Worm (Caenorhabditis elegans) whole organism, mixed stage, embryonic: ENCODE results near the gene sqv-4.

ENCODE experiments used
- M03D4.4 ChIP-seq: sonication (generic microtip); optimal IDR thresholded peaks from 2 replicates; lab custom pipeline; 2017; ENCODE audit warnings: mild to moderate bottlenecking, missing genetic modification characterization, missing compliant biosample characterization
- bed-3 ChIP-seq: fragments of 200-800 bp; sonication (Bioruptor generic); optimal IDR thresholded peaks from 3 replicates; lab custom pipeline; 2018; ENCODE audit warnings: mild to moderate bottlenecking, missing genetic modification characterization, moderate library complexity, missing compliant biosample characterization
- blmp-1 ChIP-seq: fragments of 150-350 bp; optimal IDR thresholded peaks from 2 replicates; lab custom pipeline; 2014; ENCODE audit warnings: missing biosample characterization, missing genetic modification characterization
- ceh-39 ChIP-seq: fragments of 150-350 bp; optimal IDR thresholded peaks from 2 replicates; lab custom pipeline; 2014; ENCODE audit warnings: missing biosample characterization, missing genetic modification characterization
- ceh-43 ChIP-seq: fragments of 200-800 bp; sonication (Bioruptor generic); optimal IDR thresholded peaks from 2 replicates; lab custom pipeline; 2018; ENCODE audit warnings: mild to moderate bottlenecking, missing genetic modification characterization, moderate library complexity, missing compliant biosample characterization
- ces-1 ChIP-seq: fragments of 150-350 bp; optimal IDR thresholded peaks from 2 replicates; lab custom pipeline; 2014; ENCODE audit warnings: missing biosample characterization, missing genetic modification reagents, missing genetic modification characterization
- drap-1 ChIP-seq: fragments of 200-800 bp; sonication (Bioruptor generic); optimal IDR thresholded peaks from 3 replicates; lab custom pipeline; 2018; ENCODE audit warnings: mild to moderate bottlenecking, missing genetic modification characterization, missing compliant biosample characterization
- elt-1 ChIP-seq: sonication (generic microtip); optimal IDR thresholded peaks from 2 replicates; lab custom pipeline; 2017; ENCODE audit warnings: missing genetic modification characterization, mild to moderate bottlenecking, missing compliant biosample characterization, antibody characterized with exemption, moderate library complexity, borderline replicate concordance; ENCODE audit not compliant: insufficient read depth
- elt-3 ChIP-seq: fragments of 150-350 bp; optimal IDR thresholded peaks from 2 replicates; lab custom pipeline; 2014; ENCODE audit warnings: missing biosample characterization, missing genetic modification characterization
- flh-1 ChIP-seq: fragments of 200-800 bp; sonication (Bioruptor generic); optimal IDR thresholded peaks from 2 replicates; lab custom pipeline; 2018; ENCODE audit warnings: mild to moderate bottlenecking, missing genetic modification characterization, moderate library complexity, missing compliant biosample characterization
- ham-2 ChIP-seq: fragments of 200-800 bp; sonication (Bioruptor generic); optimal IDR thresholded peaks from 2 replicates; lab custom pipeline; 2018; ENCODE audit warnings: mild to moderate bottlenecking, missing genetic modification characterization, missing compliant biosample characterization
- hlh-1 ChIP-seq: fragments of 150-350 bp; optimal IDR thresholded peaks from 2 replicates; lab custom pipeline; 2014; ENCODE audit warnings: missing biosample characterization, missing genetic modification reagents, missing genetic modification characterization
- lin-13 ChIP-seq: fragments of 150-350 bp; optimal IDR thresholded peaks from 2 replicates; lab custom pipeline; 2014; ENCODE audit warnings: missing biosample characterization, missing genetic modification characterization
- lin-32 ChIP-seq: fragments of 200-800 bp; sonication (Bioruptor generic); optimal IDR thresholded peaks from 2 replicates; lab custom pipeline; 2018; ENCODE audit warnings: mild to moderate bottlenecking, missing genetic modification characterization, missing compliant biosample characterization
- lsy-2 ChIP-seq: fragments of 150-350 bp; optimal IDR thresholded peaks from 2 replicates; lab custom pipeline; 2014; ENCODE audit warnings: missing biosample characterization, missing genetic modification characterization
- mab-5 ChIP-seq: fragments of 150-350 bp; optimal IDR thresholded peaks from 2 replicates; lab custom pipeline; 2014; ENCODE audit warnings: missing biosample characterization, missing genetic modification characterization
- mep-1 ChIP-seq: fragments of 150-350 bp; optimal IDR thresholded peaks from 2 replicates; lab custom pipeline; 2017; ENCODE audit warnings: missing biosample characterization, missing genetic modification reagents, missing genetic modification characterization, inconsistent platforms
- mls-2 ChIP-seq: sonication (generic microtip); optimal IDR thresholded peaks from 2 replicates; lab custom pipeline; 2016; ENCODE audit warnings: mild to moderate bottlenecking, missing genetic modification characterization, moderate library complexity, missing compliant biosample characterization
- nhr-12 ChIP-seq: fragments of 150-350 bp; optimal IDR thresholded peaks from 2 replicates; lab custom pipeline; 2014; ENCODE audit warnings: missing biosample characterization, missing genetic modification characterization
- nhr-2 ChIP-seq: fragments of 150-350 bp; optimal IDR thresholded peaks from 2 replicates; lab custom pipeline; 2014; ENCODE audit warnings: missing biosample characterization, missing genetic modification characterization
- nhr-237 ChIP-seq: fragments of 150-350 bp; optimal IDR thresholded peaks from 2 replicates; lab custom pipeline; 2014; ENCODE audit warnings: missing biosample characterization, missing genetic modification characterization
- nhr-28 ChIP-seq: fragments of 150-350 bp; optimal IDR thresholded peaks from 2 replicates; lab custom pipeline; 2014; ENCODE audit warnings: missing biosample characterization, missing genetic modification characterization
- nhr-76 ChIP-seq: sonication (generic microtip); optimal IDR thresholded peaks from 2 replicates; lab custom pipeline; 2017; ENCODE audit warnings: missing biosample characterization, missing genetic modification characterization
- pha-4 ChIP-seq: fragments of 150-350 bp; optimal IDR thresholded peaks from 2 replicates; lab custom pipeline; 2018; ENCODE audit warnings: missing biosample characterization, missing genetic modification reagents, missing genetic modification characterization
- sem-2 ChIP-seq: fragments of 200-800 bp; sonication (Bioruptor generic); optimal IDR thresholded peaks from 2 replicates; lab custom pipeline; 2018; ENCODE audit warnings: mild to moderate bottlenecking, missing genetic modification characterization, missing compliant biosample characterization
- snpc-4 ChIP-seq: fragments of 150-350 bp; optimal IDR thresholded peaks from 2 replicates; lab custom pipeline; 2014; ENCODE audit warnings: missing biosample characterization, missing genetic modification characterization
- sptf-1 ChIP-seq: sonication (generic microtip); optimal IDR thresholded peaks from 2 replicates; lab custom pipeline; 2017; ENCODE audit warnings: mild to moderate bottlenecking, missing genetic modification characterization, moderate library complexity, missing compliant biosample characterization
- tbx-8 ChIP-seq: fragments of 200-800 bp; sonication (Bioruptor generic); optimal IDR thresholded peaks from 2 replicates; lab custom pipeline; 2018; ENCODE audit warnings: mild to moderate bottlenecking, missing genetic modification characterization, moderate library complexity, missing compliant biosample characterization
- unc-120 ChIP-seq: sonication (generic microtip); optimal IDR thresholded peaks from 2 replicates; lab custom pipeline; 2017; ENCODE audit warnings: missing genetic modification characterization, missing compliant biosample characterization; ENCODE audit not compliant: poor library complexity, severe bottlenecking
- unc-39 ChIP-seq: fragments of 150-350 bp; optimal IDR thresholded peaks from 2 replicates; lab custom pipeline; 2014; ENCODE audit warnings: missing biosample characterization, missing genetic modification characterization
- unc-62 ChIP-seq: fragments of 150-350 bp; optimal IDR thresholded peaks from 2 replicates; lab custom pipeline; 2014; ENCODE audit warnings: missing biosample characterization, missing genetic modification reagents, missing genetic modification characterization
- zip-8 ChIP-seq: fragments of 150-350 bp; optimal IDR thresholded peaks from 2 replicates; lab custom pipeline; 2014; ENCODE audit warnings: missing biosample characterization, missing genetic modification characterization
- ztf-11 ChIP-seq: fragments of 150-350 bp; optimal IDR thresholded peaks from 2 replicates; lab custom pipeline; 2014; ENCODE audit warnings: missing biosample characterization, missing genetic modification characterization

sqv-4 gene

ce11 chrV:10664271-10664670, 3.0 kb upstream of the sqv-4 start:
- TF ChIP-seq ham-2 (GFP tag; lab: Kevin White, UChicago) (no peak), ceh-39 (tag; lab: Kevin White, UChicago) (no peak)

- TF ChIP-seq mls-2 (tag; lab: Kevin White, UChicago) (no peak), lsy-2 (tag; lab: Kevin White, UChicago) (no peak), elt-1 (tag; lab: Kevin White, UChicago) (peak; percentile 69), unc-62 (GFP tag; lab: Kevin White, UChicago) (no peak)
Measured at ce11 chrV:10662000-10662399, 733 bp upstream of the sqv-4 start.

DNA sequence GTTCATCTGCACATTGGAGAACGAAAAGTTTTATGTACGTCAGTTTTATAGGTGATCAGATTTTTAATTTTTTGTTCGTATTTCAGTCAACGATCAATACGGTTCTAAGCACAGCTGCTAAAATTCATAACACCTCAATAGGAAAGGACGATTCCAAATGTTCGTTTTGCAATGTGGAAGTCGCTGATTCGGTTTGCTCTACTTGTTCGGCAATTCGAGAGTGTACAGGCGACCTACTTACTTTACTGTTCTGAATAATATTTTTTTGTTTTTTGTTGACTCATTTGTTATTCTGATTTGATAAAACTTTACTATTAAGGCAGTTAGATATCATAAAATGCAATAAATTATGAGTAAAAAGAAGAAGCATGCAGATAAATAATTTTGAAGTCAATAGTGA, 1.9 kb downstream of the sqv-4 start:
- no peak for TF ChIP-seq unc-120 (tag; lab: Kevin White, UChicago)
- TF ChIP-seq mep-1 (tag; lab: Kevin White, UChicago) = no peak
- TF ChIP-seq elt-3 = no peak
- no peak for TF ChIP-seq sptf-1
- TF ChIP-seq nhr-76 (tag; lab: Kevin White, UChicago) = no peak
- no peak for TF ChIP-seq nhr-2 (tag; lab: Kevin White, UChicago)
- TF ChIP-seq tbx-8 (GFP tag; lab: Kevin White, UChicago) = no peak
- no peak for TF ChIP-seq nhr-237 (tag; lab: Kevin White, UChicago)
- no peak for TF ChIP-seq M03D4.4 (tag; lab: Kevin White, UChicago)
- no peak for TF ChIP-seq snpc-4 (tag; lab: Kevin White, UChicago)
- TF ChIP-seq mls-2 (tag; lab: Kevin White, UChicago) = no peak
- no peak for TF ChIP-seq lsy-2 (tag; lab: Kevin White, UChicago)
- TF ChIP-seq pha-4 (tag; lab: Kevin White, UChicago) = no peak
- no peak for TF ChIP-seq blmp-1 (tag; lab: Kevin White, UChicago)
- no peak for TF ChIP-seq ces-1 (GFP tag; lab: Kevin White, UChicago)

DNA sequence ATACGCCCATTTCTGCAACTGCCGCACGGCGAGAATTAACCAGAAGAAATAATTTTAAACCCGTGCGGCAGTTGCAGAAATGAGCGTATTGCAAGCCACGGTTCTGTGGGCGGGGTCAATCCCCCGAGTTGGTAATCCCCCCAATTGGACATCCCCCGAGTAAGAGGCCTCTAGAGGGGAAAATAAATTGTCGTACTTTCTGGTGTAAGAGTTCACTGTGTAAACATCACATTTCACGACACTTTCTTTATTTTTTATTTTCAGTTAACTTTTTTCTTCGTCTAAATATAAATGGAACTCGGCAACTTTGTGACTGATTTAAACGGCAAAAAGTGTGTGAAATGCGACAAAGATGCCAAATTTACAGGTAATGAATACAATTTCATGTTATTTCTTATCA, 3.3 kb downstream of the sqv-4 start, which contains the start of gene tut-2:
Gene tut-2, plus strand, starts transcription at position 277 of the 400 bp plus-strand sequence.
- TF ChIP-seq nhr-237 (tag; lab: Kevin White, UChicago) (no peak), mep-1 (tag; lab: Kevin White, UChicago) (no peak), lsy-2 (tag; lab: Kevin White, UChicago) (peak; percentile 17)
- TF ChIP-seq, all 35 proteins: peak for 1

DNA sequence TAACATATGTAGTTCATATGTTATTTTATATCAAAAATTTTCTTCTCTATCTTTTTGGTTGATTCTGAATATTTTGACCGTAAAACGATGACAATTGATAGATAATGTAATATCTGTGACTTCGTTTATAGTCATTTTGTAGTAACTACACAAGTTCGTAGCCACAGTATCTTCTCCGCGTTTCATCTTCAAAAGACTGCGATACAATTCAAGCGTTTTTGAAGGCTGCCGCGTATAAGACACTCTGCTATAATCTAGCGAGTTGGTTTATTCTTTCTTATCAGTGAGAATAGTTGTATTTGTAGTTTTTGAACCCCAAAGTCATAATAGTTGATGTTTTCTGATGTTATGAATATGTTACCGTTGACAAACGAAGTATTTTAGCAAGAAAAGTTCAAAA, 4.3 kb downstream of the sqv-4 start, which contains the start of gene ugt-34:
Gene ugt-34, minus strand, starts transcription at position 21 of the 400 bp plus-strand sequence.
- TF ChIP-seq elt-1 (tag; lab: Kevin White, UChicago) (no peak), ceh-43 (GFP tag; lab: Kevin White, UChicago) (no peak), unc-39 (no peak), blmp-1 (tag; lab: Kevin White, UChicago) (no peak), nhr-12 (no peak), ceh-39 (tag; lab: Kevin White, UChicago) (no peak), unc-120 (tag; lab: Kevin White, UChicago) (no peak), sptf-1 (no peak), tbx-8 (GFP tag; lab: Kevin White, UChicago) (no peak), hlh-1 (tag; lab: Kevin White, UChicago) (no peak), ztf-11 (tag; lab: Kevin White, UChicago) (no peak), lin-32 (GFP tag; lab: Kevin White, UChicago) (no peak), mab-5 (tag; lab: Kevin White, UChicago) (no peak), nhr-76 (tag; lab: Kevin White, UChicago) (no peak), lin-13 (tag; lab: Kevin White, UChicago) (no peak)
- TF ChIP-seq, all 35 proteins: peak for 0

DNA sequence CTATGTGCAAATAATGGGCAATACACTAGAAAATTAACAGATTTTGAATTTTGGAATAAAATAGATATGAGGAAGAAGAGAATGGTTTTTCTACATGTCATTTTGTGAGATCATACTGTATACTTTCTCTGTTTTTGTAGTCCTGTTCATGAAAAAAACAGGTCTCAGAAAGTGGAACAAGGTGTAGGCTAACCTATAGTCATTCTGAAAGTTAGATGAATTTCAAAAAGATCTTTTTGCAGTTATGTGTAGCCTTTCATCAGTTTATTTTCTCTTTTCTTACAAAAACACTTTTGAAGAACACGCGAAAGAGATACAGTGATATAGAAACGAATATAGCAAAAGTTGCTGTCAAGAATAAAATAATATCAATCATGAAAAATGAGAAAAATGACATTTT, 7.1 kb downstream of the sqv-4 start, which contains the start of gene ugt-35:
Gene ugt-35, minus strand, starts transcription at position 101 of the 400 bp plus-strand sequence.
- no peak for TF ChIP-seq bed-3 (GFP tag; lab: Kevin White, UChicago)
- no peak for TF ChIP-seq snpc-4 (tag; lab: Kevin White, UChicago)
- TF ChIP-seq ztf-11 (tag; lab: Kevin White, UChicago) = no peak
- no peak for TF ChIP-seq nhr-2 (tag; lab: Kevin White, UChicago)
- no peak for TF ChIP-seq nhr-28
- no peak for TF ChIP-seq elt-3
- TF ChIP-seq sptf-1 = no peak
- no peak for TF ChIP-seq drap-1 (GFP tag; lab: Kevin White, UChicago)
- TF ChIP-seq flh-1 (GFP tag; lab: Kevin White, UChicago) = no peak
- no peak for TF ChIP-seq pha-4 (tag; lab: Kevin White, UChicago)
- no peak for TF ChIP-seq nhr-76 (tag; lab: Kevin White, UChicago)
- no peak for TF ChIP-seq unc-120 (tag; lab: Kevin White, UChicago)
- no peak for TF ChIP-seq ceh-39 (tag; lab: Kevin White, UChicago)
- no peak for TF ChIP-seq zip-8 (tag; lab: Kevin White, UChicago)
- no peak for TF ChIP-seq nhr-237 (tag; lab: Kevin White, UChicago)
- TF ChIP-seq mep-1 (tag; lab: Kevin White, UChicago) = no peak
- no peak for TF ChIP-seq unc-39
- no peak for TF ChIP-seq lin-32 (GFP tag; lab: Kevin White, UChicago)
- TF ChIP-seq sem-2 = no peak
